Worm (Caenorhabditis elegans) whole organism, young adult: ENCODE measurements around the gene hlh-4.

Experiments used
- C06A6.2 ChIP-seq: fragments of 200-800 bp; sonication (Bioruptor generic); conservative IDR thresholded peaks from 2 replicates; pipeline ENCODE4 v1.3.6; 2022; ENCODE audit warnings: missing genetic modification characterization, missing compliant biosample characterization
- F10E7.11 ChIP-seq: sonication (generic microtip); optimal IDR thresholded peaks from 2 replicates; lab custom pipeline; 2017; ENCODE audit warnings: mild to moderate bottlenecking, missing genetic modification characterization, moderate library complexity, missing compliant biosample characterization
- F22D6.2 ChIP-seq: sonication (generic microtip); optimal IDR thresholded peaks from 2 replicates; lab custom pipeline; 2016; ENCODE audit warnings: mild to moderate bottlenecking, missing genetic modification characterization, missing compliant biosample characterization
- F39B2.1 ChIP-seq: fragments of 200-800 bp; sonication (Bioruptor generic); IDR thresholded peaks from 2 replicates; pipeline ENCODE4 v1.3.6; 2022; ENCODE audit warnings: missing genetic modification reagents, missing genetic modification characterization, missing compliant biosample characterization
- F49E8.2 ChIP-seq: sonication (generic microtip); optimal IDR thresholded peaks from 3 replicates; lab custom pipeline; 2017; ENCODE audit warnings: missing genetic modification characterization, mild to moderate bottlenecking, missing compliant biosample characterization, antibody characterized with exemption, moderate library complexity; ENCODE audit not compliant: insufficient read depth
- F52B5.7 ChIP-seq: sonication (generic microtip); optimal IDR thresholded peaks from 2 replicates; lab custom pipeline; 2016; ENCODE audit warnings: mild to moderate bottlenecking, missing genetic modification characterization, missing compliant biosample characterization
- F55B11.4 ChIP-seq: sonication (generic microtip); optimal IDR thresholded peaks from 2 replicates; lab custom pipeline; 2016; ENCODE audit warnings: missing compliant biosample characterization, missing genetic modification characterization, borderline replicate concordance; ENCODE audit not compliant: insufficient read depth
- F57C9.4 ChIP-seq: sonication (generic microtip); optimal IDR thresholded peaks from 2 replicates; lab custom pipeline; 2017; ENCODE audit warnings: mild to moderate bottlenecking, missing genetic modification characterization, missing compliant biosample characterization
- T07F8.4 ChIP-seq: sonication (generic microtip); optimal IDR thresholded peaks from 2 replicates; lab custom pipeline; 2016; ENCODE audit warnings: mild to moderate bottlenecking, missing genetic modification characterization, moderate library complexity, missing compliant biosample characterization
- Y53F4B.3 ChIP-seq: fragments of 200-800 bp; sonication (Bioruptor generic); IDR thresholded peaks from 2 replicates; pipeline ENCODE4 v1.3.6; 2022; ENCODE audit warnings: missing genetic modification reagents, missing genetic modification characterization, missing compliant biosample characterization
- Y95B8A.8 ChIP-seq: fragments of 200-800 bp; sonication (Bioruptor generic); IDR thresholded peaks from 2 replicates; pipeline ENCODE4 v1.3.6; 2022; ENCODE audit warnings: missing genetic modification reagents, missing genetic modification characterization, missing compliant biosample characterization
- ZK185.1 ChIP-seq: sonication (generic microtip); optimal IDR thresholded peaks from 2 replicates; lab custom pipeline; 2016; ENCODE audit warnings: mild to moderate bottlenecking, missing genetic modification characterization, missing compliant biosample characterization; ENCODE audit not compliant: poor library complexity, severe bottlenecking
- ama-1 ChIP-seq, 3 experiments: fragments of 150-350 bp in 1 of 3; sonication (generic microtip) in 2 of 3; optimal IDR thresholded peaks; 2 replicates each; lab custom pipeline; 2014 to 2018; ENCODE audit warnings: missing biosample characterization in 2 of 3, missing genetic modification characterization in 2 of 3, missing genetic modification reagents in 2 of 3
- aptf-3 ChIP-seq: fragments of 200-800 bp; sonication (Bioruptor generic); IDR thresholded peaks from 2 replicates; pipeline ENCODE4 v1.3.6; 2022; ENCODE audit warnings: missing genetic modification characterization, missing compliant biosample characterization
- atf-7 ChIP-seq: sonication (generic microtip); optimal IDR thresholded peaks from 2 replicates; lab custom pipeline; 2017; ENCODE audit warnings: mild to moderate bottlenecking, missing genetic modification characterization, missing compliant biosample characterization
- attf-3 ChIP-seq: fragments of 200-800 bp; sonication (Bioruptor generic); conservative IDR thresholded peaks from 2 replicates; pipeline ENCODE4 v1.3.6; 2022; ENCODE audit warnings: missing genetic modification reagents, missing genetic modification characterization, missing compliant biosample characterization
- attf-5 ChIP-seq: fragments of 200-800 bp; sonication (Bioruptor generic); optimal IDR thresholded peaks from 2 replicates; lab custom pipeline; 2018; ENCODE audit warnings: mild to moderate bottlenecking, missing genetic modification characterization, missing compliant biosample characterization
- bed-1 ChIP-seq: fragments of 200-800 bp; sonication (Bioruptor generic); IDR thresholded peaks from 2 replicates; pipeline ENCODE4 v1.3.6; 2022; ENCODE audit warnings: missing genetic modification reagents, missing genetic modification characterization, missing compliant biosample characterization
- ceh-58 ChIP-seq: fragments of 200-800 bp; sonication (Bioruptor generic); IDR thresholded peaks from 2 replicates; pipeline ENCODE4 v1.3.6; 2022; ENCODE audit warnings: missing genetic modification characterization, missing compliant biosample characterization
- ceh-79 ChIP-seq: sonication (generic microtip); optimal IDR thresholded peaks from 2 replicates; lab custom pipeline; 2017; ENCODE audit warnings: mild to moderate bottlenecking, missing genetic modification characterization, missing compliant biosample characterization
- dpl-1 ChIP-seq: fragments of 150-350 bp; optimal IDR thresholded peaks from 2 replicates; lab custom pipeline; 2014; ENCODE audit warnings: missing biosample characterization, missing genetic modification reagents, missing genetic modification characterization
- efl-1 ChIP-seq: fragments of 150-350 bp; optimal IDR thresholded peaks from 2 replicates; lab custom pipeline; 2014; ENCODE audit warnings: missing biosample characterization, missing genetic modification reagents, missing genetic modification characterization
- ekl-4 ChIP-seq: fragments of 200-800 bp; sonication (Bioruptor generic); IDR thresholded peaks from 2 replicates; pipeline ENCODE4 v1.3.6; 2022; ENCODE audit warnings: missing genetic modification reagents, missing genetic modification characterization, missing compliant biosample characterization
- hlh-12 ChIP-seq: sonication (generic microtip); optimal IDR thresholded peaks from 2 replicates; lab custom pipeline; 2016; ENCODE audit warnings: missing genetic modification characterization, missing compliant biosample characterization
- hmg-20 ChIP-seq: fragments of 200-800 bp; sonication (Bioruptor generic); IDR thresholded peaks from 2 replicates; pipeline ENCODE4 v1.3.6; 2022; ENCODE audit warnings: missing genetic modification reagents, missing genetic modification characterization, missing compliant biosample characterization
- hsf-1 ChIP-seq: fragments of 200-800 bp; sonication (Bioruptor generic); IDR thresholded peaks from 2 replicates; pipeline ENCODE4 v1.3.6; 2022; ENCODE audit warnings: missing genetic modification reagents, missing genetic modification characterization, missing compliant biosample characterization
- lag-1 ChIP-seq: fragments of 200-800 bp; sonication (Bioruptor generic); IDR thresholded peaks from 2 replicates; pipeline ENCODE4 v1.3.6; 2022; ENCODE audit warnings: missing genetic modification reagents, missing genetic modification characterization, missing compliant biosample characterization
- let-607 ChIP-seq, 2 experiments: fragments of 200-800 bp in 1 of 2; sonication (Bioruptor generic) in 1 of 2; sonication (generic microtip) in 1 of 2; optimal IDR thresholded peaks; 2 replicates each; lab custom pipeline; 2016 to 2018; ENCODE audit warnings: mild to moderate bottlenecking in 2 of 2, missing compliant biosample characterization in 2 of 2, missing genetic modification characterization in 2 of 2, moderate library complexity in 2 of 2, missing genotype in 1 of 2
- lin-26 ChIP-seq: fragments of 200-800 bp; sonication (Bioruptor generic); IDR thresholded peaks from 2 replicates; pipeline ENCODE4 v1.3.6; 2022; ENCODE audit warnings: missing genetic modification reagents, missing genetic modification characterization, missing compliant biosample characterization
- lin-40 ChIP-seq: sonication (generic microtip); optimal IDR thresholded peaks from 2 replicates; lab custom pipeline; 2016; ENCODE audit warnings: missing genetic modification characterization, mild to moderate bottlenecking, missing compliant biosample characterization, missing genotype, missing genetic modification reagents
- lsl-1 ChIP-seq: fragments of 200-800 bp; sonication (Bioruptor generic); optimal IDR thresholded peaks from 2 replicates; lab custom pipeline; 2018; ENCODE audit warnings: mild to moderate bottlenecking, missing genetic modification characterization, moderate library complexity, missing compliant biosample characterization
- madf-10 ChIP-seq: sonication (generic microtip); optimal IDR thresholded peaks from 2 replicates; lab custom pipeline; 2016; ENCODE audit warnings: mild to moderate bottlenecking, missing genetic modification characterization, missing compliant biosample characterization
- madf-6 ChIP-seq: fragments of 200-800 bp; sonication (Bioruptor generic); IDR thresholded peaks from 2 replicates; pipeline ENCODE4 v1.3.6; 2022; ENCODE audit warnings: missing genetic modification reagents, missing genetic modification characterization, missing compliant biosample characterization
- madf-8 ChIP-seq: fragments of 200-800 bp; sonication (Bioruptor generic); conservative IDR thresholded peaks from 2 replicates; pipeline ENCODE4 v1.3.6; 2022; ENCODE audit warnings: missing genetic modification reagents, missing genetic modification characterization, missing compliant biosample characterization
- nhr-80 ChIP-seq: sonication (generic microtip); optimal IDR thresholded peaks from 2 replicates; lab custom pipeline; 2016; ENCODE audit warnings: missing genetic modification characterization, missing compliant biosample characterization
- pbrm-1 ChIP-seq: fragments of 200-800 bp; sonication (Bioruptor generic); IDR thresholded peaks from 2 replicates; pipeline ENCODE4 v1.3.6; 2022; ENCODE audit warnings: missing genetic modification reagents, missing genetic modification characterization, missing compliant biosample characterization
- rcor-1 ChIP-seq: fragments of 200-800 bp; sonication (Bioruptor generic); IDR thresholded peaks from 2 replicates; pipeline ENCODE4 v1.3.6; 2022; ENCODE audit warnings: missing genetic modification reagents, missing genetic modification characterization, missing compliant biosample characterization
- rpc-1 ChIP-seq, 2 experiments: fragments of 150-350 bp in 1 of 2; sonication (generic microtip) in 1 of 2; optimal IDR thresholded peaks; 2 replicates each; lab custom pipeline; 2014 to 2018; ENCODE audit warnings: missing biosample characterization in 1 of 2, missing genetic modification characterization in 1 of 2, missing genetic modification reagents in 1 of 2, missing genotype in 1 of 2
- sdz-38 ChIP-seq: sonication (generic microtip); optimal IDR thresholded peaks from 2 replicates; lab custom pipeline; 2016; ENCODE audit warnings: missing genotype, missing genetic modification characterization, missing compliant biosample characterization
- snpc-1.3 ChIP-seq: sonication (generic microtip); optimal IDR thresholded peaks from 2 replicates; lab custom pipeline; 2017; ENCODE audit warnings: missing genetic modification characterization, mild to moderate bottlenecking, missing compliant biosample characterization, antibody characterized with exemption, moderate library complexity, missing genotype, missing genetic modification reagents; ENCODE audit not compliant: insufficient read depth
- somi-1 ChIP-seq: fragments of 200-800 bp; sonication (Bioruptor generic); optimal IDR thresholded peaks from 2 replicates; lab custom pipeline; 2018; ENCODE audit warnings: mild to moderate bottlenecking, missing genetic modification characterization, missing compliant biosample characterization
- tbp1 ChIP-seq: fragments of 200-800 bp; sonication (Bioruptor generic); optimal IDR thresholded peaks from 2 replicates; lab custom pipeline; 2018; ENCODE audit warnings: mild to moderate bottlenecking, missing genetic modification characterization, missing compliant biosample characterization
- xnd-1 ChIP-seq: sonication (generic microtip); optimal IDR thresholded peaks from 2 replicates; lab custom pipeline; 2016; ENCODE audit warnings: missing genotype, missing genetic modification reagents, missing genetic modification characterization, missing compliant biosample characterization
- zfh-2 ChIP-seq: fragments of 200-800 bp; sonication (Bioruptor generic); conservative IDR thresholded peaks from 2 replicates; pipeline ENCODE4 v1.3.6; 2022; ENCODE audit warnings: missing genetic modification reagents, missing genetic modification characterization, missing compliant biosample characterization
- ztf-18 ChIP-seq: sonication (generic microtip); optimal IDR thresholded peaks from 2 replicates; lab custom pipeline; 2016; ENCODE audit warnings: missing genotype, mild to moderate bottlenecking, missing genetic modification characterization, missing compliant biosample characterization

The hlh-4 gene

ce11 chrIII:9758848-9759247 lies 20.0 kb upstream of the hlh-4 start, which contains the start of gene rmd-1 (continued):
- TF ChIP-seq ekl-4 (peak; percentile 9; the same call in 1 of the 2 replicates), madf-8 (peak; percentile 88), Y53F4B.3 (no peak), hsf-1 (GFP tag; lab: Robert Waterston, UW) (peak; percentile 94), somi-1 (GFP tag; lab: Kevin White, UChicago) (no peak), T07F8.4 (tag; lab: Kevin White, UChicago) (no peak), nhr-80 (tag; lab: Kevin White, UChicago) (no peak), ztf-18 (tag; lab: Kevin White, UChicago) (peak; percentile 2), aptf-3 (GFP tag; lab: Robert Waterston, UW) (no peak), madf-6 (GFP tag; lab: Robert Waterston, UW) (peak; percentile 96), F10E7.11 (no peak), ZK185.1 (tag; lab: Kevin White, UChicago) (no peak), F49E8.2 (tag; lab: Kevin White, UChicago) (no peak), rcor-1 (GFP tag; lab: Robert Waterston, UW) (peak; percentile 42; the same call in 1 of the 2 replicates), Y95B8A.8 (0 out of 2 replicates have a peak, but pooled peaks have one; percentile 40), zfh-2 (GFP tag; lab: Robert Waterston, UW) (no peak), hlh-12 (no peak), C06A6.2 (no peak), attf-3 (no peak), xnd-1 (tag; lab: Kevin White, UChicago) (peak; percentile 82)
- TF ChIP-seq, all 124 proteins: peak for 25

ce11 chrIII:9757414-9757813 lies 18.6 kb upstream of the hlh-4 start, which contains the start of gene vps-53:
Gene vps-53, minus strand, starts transcription at chrIII:9757514.
- TF ChIP-seq madf-10 (tag; lab: Kevin White, UChicago) (no peak), F52B5.7 (tag; lab: Kevin White, UChicago) (no peak), xnd-1 (tag; lab: Kevin White, UChicago) (no peak), efl-1 (no peak), F55B11.4 (tag; lab: Kevin White, UChicago) (no peak), F57C9.4 (no peak)

- TF ChIP-seq ceh-79 (tag; lab: Kevin White, UChicago): no peak
- no peak for TF ChIP-seq lsl-1
- TF ChIP-seq madf-6 (GFP tag; lab: Robert Waterston, UW): no peak
- TF ChIP-seq atf-7 (tag; lab: Kevin White, UChicago): no peak
- TF ChIP-seq tbp1 (GFP tag; lab: Kevin White, UChicago): no peak
- TF ChIP-seq F10E7.11: no peak
- TF ChIP-seq F22D6.2 (tag; lab: Kevin White, UChicago): no peak
- no peak for TF ChIP-seq bed-1 (GFP tag; lab: Robert Waterston, UW)
- TF ChIP-seq attf-5: no peak
- TF ChIP-seq pbrm-1 (GFP tag; lab: Robert Waterston, UW): no peak
- TF ChIP-seq ceh-58 (GFP tag; lab: Robert Waterston, UW): no peak
- TF ChIP-seq lag-1 (GFP tag; lab: Robert Waterston, UW): no peak
- no peak for TF ChIP-seq rpc-1 (optimal IDR thresholded peaks at IDR 0.05; lab: Kevin White, UChicago)
- TF ChIP-seq rpc-1 (tag; optimal IDR thresholded peaks at IDR 0.05; lab: Kevin White, UChicago): no peak
- no peak for TF ChIP-seq F39B2.1 (GFP tag; lab: Robert Waterston, UW)
- peak; percentile 67 for TF ChIP-seq nhr-80 (tag; lab: Kevin White, UChicago)
- no peak for TF ChIP-seq sdz-38
- no peak for TF ChIP-seq ZK185.1 (tag; lab: Kevin White, UChicago)
- TF ChIP-seq dpl-1 (GFP tag; lab: Kevin White, UChicago): no peak
- TF ChIP-seq let-607 (tag; optimal IDR thresholded peaks at IDR 0.05; lab: Kevin White, UChicago): peak in 1 of 2 experiments; percentile 29
- TF ChIP-seq hmg-20 (GFP tag; lab: Robert Waterston, UW): no peak
- TF ChIP-seq somi-1 (GFP tag; lab: Kevin White, UChicago): no peak
- TF ChIP-seq ama-1 (optimal IDR thresholded peaks at IDR 0.05; lab: Kevin White, UChicago): peak; percentile 33
- no peak for TF ChIP-seq ama-1 (GFP tag; optimal IDR thresholded peaks at IDR 0.05; lab: Kevin White, UChicago)
- TF ChIP-seq snpc-1.3: no peak
- TF ChIP-seq F55B11.4 (tag; lab: Kevin White, UChicago): no peak
- no peak for TF ChIP-seq lin-26 (GFP tag; lab: Robert Waterston, UW)
- peak; percentile 37 for TF ChIP-seq lin-40 (tag; lab: Kevin White, UChicago)
These were observed 14.0 kb upstream of the hlh-4 start, which contains the start of gene ech-6 for ce11 chrIII:9752852-9753251. Gene ech-6, minus strand, starts transcription at chrIII:9752883.
